Worm (Caenorhabditis elegans) whole organism, L4 larva: ENCODE measurements around the gene F37A4.5.

ENCODE experiments used
- T20F7.1 ChIP-seq: fragments of 200-800 bp; sonication (Bioruptor generic); optimal IDR thresholded peaks from 2 replicates; lab custom pipeline; 2018; ENCODE audit warnings: mild to moderate bottlenecking, missing genetic modification characterization, missing compliant biosample characterization
- Y105C5A.15 ChIP-seq: fragments of 200-800 bp; sonication (Bioruptor generic); IDR thresholded peaks from 2 replicates; pipeline ENCODE4 v1.3.6; 2022; ENCODE audit warnings: missing genetic modification characterization, missing compliant biosample characterization
- ZK546.5 ChIP-seq, 2 experiments: sonication (generic microtip); optimal IDR thresholded peaks; 2 replicates each; lab custom pipeline; 2017; ENCODE audit warnings: missing biosample characterization in 2 of 2, missing genetic modification characterization in 2 of 2
- aha-1 ChIP-seq: fragments of 150-350 bp; peaks from one replicate; lab custom pipeline; 2014; ENCODE audit warnings: missing biosample characterization, missing genetic modification characterization
- arid-1 ChIP-seq: fragments of 200-800 bp; sonication (Bioruptor generic); conservative IDR thresholded peaks from 2 replicates; pipeline ENCODE4 v1.3.6; 2022; ENCODE audit warnings: missing genetic modification reagents, missing genetic modification characterization, missing compliant biosample characterization
- ceh-28 ChIP-seq: fragments of 150-350 bp; optimal IDR thresholded peaks from 2 replicates; lab custom pipeline; 2014; ENCODE audit warnings: missing biosample characterization, missing genetic modification reagents, missing genetic modification characterization
- ceh-82 ChIP-seq: sonication (generic microtip); optimal IDR thresholded peaks from 2 replicates; lab custom pipeline; 2017; ENCODE audit warnings: missing biosample characterization, missing genetic modification characterization
- ces-1 ChIP-seq: fragments of 150-350 bp; sonication (generic microtip); optimal IDR thresholded peaks from 4 replicates; lab custom pipeline; 2014; ENCODE audit warnings: missing biosample characterization, missing genetic modification reagents, missing genetic modification characterization
- cey-2 ChIP-seq: sonication (generic microtip); optimal IDR thresholded peaks from 3 replicates; lab custom pipeline; 2017; ENCODE audit warnings: missing genetic modification characterization, mild to moderate bottlenecking, missing compliant biosample characterization, antibody characterized with exemption, borderline replicate concordance; ENCODE audit not compliant: insufficient read depth
- daf-12 ChIP-seq: fragments of 150-350 bp; optimal IDR thresholded peaks from 2 replicates; lab custom pipeline; 2014; ENCODE audit warnings: missing biosample characterization, missing genetic modification reagents, missing genetic modification characterization
- daf-16 ChIP-seq, 3 experiments: sonication (generic microtip); optimal IDR thresholded peaks; 2 replicates each; lab custom pipeline; 2016 to 2017; ENCODE audit warnings: missing genetic modification characterization in 3 of 3, missing genetic modification reagents in 3 of 3, mild to moderate bottlenecking in 2 of 3, missing compliant biosample characterization in 2 of 3, missing biosample characterization in 1 of 3, moderate library complexity in 1 of 3
- daf-8 ChIP-seq: fragments of 200-800 bp; sonication (Bioruptor generic); IDR thresholded peaks from 2 replicates; pipeline ENCODE4 v1.3.6; 2022; ENCODE audit warnings: missing genetic modification characterization, missing compliant biosample characterization
- dmd-8 ChIP-seq: fragments of 200-800 bp; sonication (Bioruptor generic); IDR thresholded peaks from 2 replicates; pipeline ENCODE4 v1.3.6; 2022; ENCODE audit warnings: missing genetic modification characterization, missing compliant biosample characterization
- dpl-1 ChIP-seq: fragments of 150-350 bp; optimal IDR thresholded peaks from 2 replicates; lab custom pipeline; 2014; ENCODE audit warnings: missing biosample characterization, missing genetic modification reagents, missing genetic modification characterization
- duxl-1 ChIP-seq: sonication (generic microtip); optimal IDR thresholded peaks from 2 replicates; lab custom pipeline; 2016; ENCODE audit warnings: mild to moderate bottlenecking, missing genetic modification characterization, moderate library complexity, missing compliant biosample characterization; ENCODE audit not compliant: poor library complexity
- egl-43 ChIP-seq: fragments of 200-800 bp; sonication (Bioruptor generic); IDR thresholded peaks from 2 replicates; pipeline ENCODE4 v1.3.6; 2022; ENCODE audit warnings: missing genetic modification reagents, missing genetic modification characterization, missing compliant biosample characterization
- fkh-10 ChIP-seq: fragments of 150-350 bp; optimal IDR thresholded peaks from 2 replicates; lab custom pipeline; 2014; ENCODE audit warnings: missing biosample characterization, missing genetic modification reagents, missing genetic modification characterization
- gei-8 ChIP-seq: fragments of 200-800 bp; sonication (Bioruptor generic); optimal IDR thresholded peaks from 2 replicates; lab custom pipeline; 2018; ENCODE audit warnings: mild to moderate bottlenecking, missing genetic modification characterization, missing compliant biosample characterization
- lim-7 ChIP-seq: fragments of 200-800 bp; sonication (Bioruptor generic); IDR thresholded peaks from 2 replicates; pipeline ENCODE4 v1.3.6; 2022; ENCODE audit warnings: missing genetic modification characterization, missing compliant biosample characterization
- lin-1 ChIP-seq: fragments of 200-800 bp; sonication (Bioruptor generic); IDR thresholded peaks from 2 replicates; pipeline ENCODE4 v1.3.6; 2022; ENCODE audit warnings: missing genetic modification reagents, missing genetic modification characterization, missing compliant biosample characterization
- lin-29 ChIP-seq: fragments of 200-800 bp; sonication (Bioruptor generic); IDR thresholded peaks from 2 replicates; pipeline ENCODE4 v1.3.6; 2022; ENCODE audit warnings: missing genetic modification reagents, missing genetic modification characterization, missing compliant biosample characterization
- lin-38 ChIP-seq: fragments of 200-800 bp; sonication (Bioruptor generic); IDR thresholded peaks from 2 replicates; pipeline ENCODE4 v1.3.6; 2022; ENCODE audit warnings: missing genetic modification reagents, missing genetic modification characterization, missing compliant biosample characterization
- lin-39 ChIP-seq: fragments of 150-350 bp; optimal IDR thresholded peaks from 2 replicates; lab custom pipeline; 2014; ENCODE audit warnings: missing biosample characterization, missing genetic modification reagents, missing genetic modification characterization
- lir-3 ChIP-seq: sonication (generic microtip); optimal IDR thresholded peaks from 2 replicates; lab custom pipeline; 2016; ENCODE audit warnings: mild to moderate bottlenecking, missing genetic modification characterization, missing compliant biosample characterization
- madf-9 ChIP-seq: fragments of 200-800 bp; sonication (Bioruptor generic); conservative IDR thresholded peaks from 2 replicates; pipeline ENCODE4 v1.3.6; 2022; ENCODE audit warnings: missing genetic modification reagents, missing genetic modification characterization, missing compliant biosample characterization
- mdt-29 ChIP-seq: fragments of 200-800 bp; sonication (Bioruptor generic); IDR thresholded peaks from 2 replicates; pipeline ENCODE4 v1.3.6; 2022; ENCODE audit warnings: missing genetic modification reagents, missing genetic modification characterization, missing compliant biosample characterization
- mxl-2 ChIP-seq: fragments of 200-800 bp; sonication (Bioruptor generic); conservative IDR thresholded peaks from 2 replicates; pipeline ENCODE4 v1.3.6; 2022; ENCODE audit warnings: missing genetic modification reagents, missing genetic modification characterization, missing compliant biosample characterization
- nhr-10 ChIP-seq: fragments of 150-350 bp; optimal IDR thresholded peaks from 2 replicates; lab custom pipeline; 2014; ENCODE audit warnings: missing biosample characterization, missing genetic modification characterization
- nhr-11 ChIP-seq: fragments of 150-350 bp; optimal IDR thresholded peaks from 2 replicates; lab custom pipeline; 2014; ENCODE audit warnings: missing biosample characterization, missing genetic modification characterization
- nhr-111 ChIP-seq: fragments of 200-800 bp; sonication (Bioruptor generic); optimal IDR thresholded peaks from 2 replicates; lab custom pipeline; 2018; ENCODE audit warnings: mild to moderate bottlenecking, missing genetic modification characterization, missing compliant biosample characterization
- nhr-25 ChIP-seq: sonication (generic microtip); optimal IDR thresholded peaks from 2 replicates; lab custom pipeline; 2017; ENCODE audit warnings: missing genetic modification characterization, mild to moderate bottlenecking, missing compliant biosample characterization, antibody characterized with exemption, moderate library complexity, borderline replicate concordance; ENCODE audit not compliant: insufficient read depth
- nhr-28 ChIP-seq: fragments of 150-350 bp; optimal IDR thresholded peaks from 2 replicates; lab custom pipeline; 2014; ENCODE audit warnings: missing biosample characterization, missing genetic modification characterization
- nhr-76 ChIP-seq: fragments of 150-350 bp; optimal IDR thresholded peaks from 2 replicates; lab custom pipeline; 2014; ENCODE audit warnings: missing biosample characterization, missing genetic modification characterization
- pha-4 ChIP-seq, 2 experiments: fragments of 150-350 bp in 1 of 2; fragments of 200-800 bp in 1 of 2; sonication (Bioruptor generic) in 1 of 2; IDR thresholded peaks in 1 of 2; optimal IDR thresholded peaks in 1 of 2; 2 replicates each; pipeline versions ENCODE4 v1.3.6 to Lab custom; 2014 to 2022; ENCODE audit warnings: missing genetic modification characterization in 2 of 2, missing genetic modification reagents in 2 of 2, missing biosample characterization in 1 of 2, missing compliant biosample characterization in 1 of 2
- php-3 ChIP-seq: fragments of 200-800 bp; sonication (Bioruptor generic); IDR thresholded peaks from 2 replicates; pipeline ENCODE4 v1.3.6; 2022; ENCODE audit warnings: missing genetic modification reagents, missing genetic modification characterization, missing compliant biosample characterization
- pqm-1 ChIP-seq: sonication (generic microtip); optimal IDR thresholded peaks from 2 replicates; lab custom pipeline; 2017; ENCODE audit warnings: missing biosample characterization, missing genetic modification characterization
- rbr-2 ChIP-seq: sonication (generic microtip); optimal IDR thresholded peaks from 2 replicates; lab custom pipeline; 2016; ENCODE audit warnings: missing genotype, missing genetic modification characterization, missing compliant biosample characterization
- set-16 ChIP-seq: fragments of 200-800 bp; sonication (Bioruptor generic); IDR thresholded peaks from 2 replicates; pipeline ENCODE4 v1.3.6; 2022; ENCODE audit warnings: missing genetic modification reagents, missing genetic modification characterization, missing compliant biosample characterization
- skn-1 ChIP-seq: fragments of 150-350 bp; optimal IDR thresholded peaks from 2 replicates; lab custom pipeline; 2014; ENCODE audit warnings: missing biosample characterization, missing genetic modification characterization
- unc-39 ChIP-seq: sonication (generic microtip); optimal IDR thresholded peaks from 2 replicates; lab custom pipeline; 2017; ENCODE audit warnings: missing biosample characterization, missing genetic modification characterization
- unc-62 ChIP-seq, 3 experiments: fragments of 150-350 bp in 1 of 3; sonication (generic microtip); optimal IDR thresholded peaks in 2 of 3; peaks in 1 of 3; 1 replicate in 1 of 3; 2 replicates in 2 of 3; lab custom pipeline; 2014 to 2017; ENCODE audit warnings: missing biosample characterization in 3 of 3, missing genetic modification characterization in 3 of 3, missing genetic modification reagents in 3 of 3, missing genotype in 1 of 3
- zag-1 ChIP-seq: fragments of 150-350 bp; optimal IDR thresholded peaks from 2 replicates; lab custom pipeline; 2014; ENCODE audit warnings: missing biosample characterization, missing genetic modification characterization
- zfp-2 ChIP-seq: sonication (generic microtip); optimal IDR thresholded peaks from 2 replicates; lab custom pipeline; 2016; ENCODE audit warnings: mild to moderate bottlenecking, missing genetic modification characterization, missing compliant biosample characterization
- zfp-3 ChIP-seq: fragments of 200-800 bp; sonication (Bioruptor generic); conservative IDR thresholded peaks from 2 replicates; pipeline ENCODE4 v1.3.6; 2022; ENCODE audit warnings: missing genetic modification reagents, missing genetic modification characterization, missing compliant biosample characterization

The F37A4.5 gene

DNA sequence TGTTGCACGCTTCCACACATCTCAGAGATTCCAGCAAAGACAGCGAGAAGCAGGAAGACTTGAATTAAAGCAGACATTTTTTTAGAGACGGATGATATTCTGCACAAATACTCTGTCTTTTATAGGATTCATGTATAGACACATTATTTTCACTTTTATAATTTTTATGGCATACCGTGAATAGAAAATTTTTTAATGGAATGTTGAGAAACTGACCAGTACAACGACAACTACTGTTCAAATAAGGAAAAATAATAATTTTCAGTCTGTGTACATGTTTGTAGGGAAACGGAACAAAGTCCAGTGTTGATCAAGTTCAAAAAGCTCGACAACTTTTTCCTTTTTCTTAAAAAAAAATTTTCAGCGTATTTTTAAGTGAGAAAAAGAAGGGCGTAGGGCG is 24.9 kb downstream of the F37A4.5 start, which contains the start of gene Y102E9.6:
Gene Y102E9.6 (minus strand): TSS at position 101 of the 400 bp plus-strand sequence.
- TF ChIP-seq egl-43 (no peak), lir-3 (tag; lab: Kevin White, UChicago) (no peak), ces-1 (no peak), Y105C5A.15 (GFP tag; lab: Robert Waterston, UW) (no peak), pqm-1 (tag; lab: Kevin White, UChicago) (no peak), dpl-1 (GFP tag; lab: Kevin White, UChicago) (no peak), nhr-76 (no peak), zfp-3 (no peak), unc-39 (tag; lab: Kevin White, UChicago) (no peak), set-16 (GFP tag; lab: Robert Waterston, UW) (no peak), fkh-10 (GFP tag; lab: Kevin White, UChicago) (no peak), madf-9 (GFP tag; lab: Robert Waterston, UW) (no peak), nhr-10 (tag; lab: Kevin White, UChicago) (no peak), mxl-2 (GFP tag; lab: Robert Waterston, UW) (no peak), mdt-29 (GFP tag; lab: Robert Waterston, UW) (no peak), zag-1 (tag; lab: Kevin White, UChicago) (no peak), lim-7 (GFP tag; lab: Robert Waterston, UW) (no peak), cey-2 (no peak), T20F7.1 (GFP tag; lab: Kevin White, UChicago) (no peak), ZK546.5 (tag; optimal IDR thresholded peaks at IDR 0.05; lab: Kevin White, UChicago) (no peak)

- TF ChIP-seq zfp-2 (tag; lab: Kevin White, UChicago) (no peak), duxl-1 (tag; lab: Kevin White, UChicago) (no peak), pha-4 (GFP tag; IDR thresholded peaks at IDR 0.05; lab: Robert Waterston, UW) (no peak), pha-4 (tag; optimal IDR thresholded peaks at IDR 0.05; lab: Kevin White, UChicago) (no peak), Y105C5A.15 (GFP tag; lab: Robert Waterston, UW) (no peak), ceh-82 (tag; lab: Kevin White, UChicago) (no peak), nhr-25 (tag; lab: Kevin White, UChicago) (no peak), set-16 (GFP tag; lab: Robert Waterston, UW) (no peak), lir-3 (tag; lab: Kevin White, UChicago) (no peak), daf-8 (GFP tag; lab: Robert Waterston, UW) (no peak), lin-1 (GFP tag; lab: Robert Waterston, UW) (no peak), lin-38 (GFP tag; lab: Robert Waterston, UW) (no peak), arid-1 (GFP tag; lab: Robert Waterston, UW) (no peak), lin-29 (no peak), rbr-2 (tag; lab: Kevin White, UChicago) (no peak), lin-39 (no peak), gei-8 (GFP tag; lab: Kevin White, UChicago) (no peak), nhr-111 (GFP tag; lab: Kevin White, UChicago) (no peak)
These were observed 25.3 kb downstream of the F37A4.5 start, which contains the start of gene K07E12.2 for ce11 chrIII:6736971-6737370. K07E12.2 (plus strand) TSS chrIII:6737271.

DNA sequence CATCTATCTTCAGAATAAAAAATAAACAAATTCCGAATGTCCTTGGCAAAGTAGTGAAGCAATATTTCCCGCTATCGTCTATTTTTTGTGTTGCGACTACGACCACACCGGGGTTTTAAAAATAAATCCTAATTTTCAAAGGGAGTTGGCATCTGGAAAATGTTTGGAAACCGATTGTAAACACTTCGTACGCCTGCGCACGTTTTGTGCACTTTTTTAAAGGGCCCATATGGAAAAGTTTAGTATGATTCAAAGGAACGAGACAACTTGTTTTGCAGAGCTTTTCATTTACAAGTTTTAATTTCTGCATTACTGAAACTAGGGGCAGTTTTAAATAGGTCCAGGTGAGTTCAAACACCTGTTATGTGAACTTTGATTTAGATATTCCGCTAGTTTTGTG is 28.4 kb downstream of the F37A4.5 start:
- TF ChIP-seq nhr-111 (GFP tag; lab: Kevin White, UChicago) = no peak

ce11 chrIII:6742597-6742996 is 30.9 kb downstream of the F37A4.5 start:
- TF ChIP-seq dmd-8 (GFP tag; lab: Robert Waterston, UW) (no peak), unc-62 (GFP tag; optimal IDR thresholded peaks at IDR 0.05 in 1 of 2; lab: Kevin White, UChicago) (peak in 1 of 2 experiments; percentile 98), unc-62 (tag; optimal IDR thresholded peaks at IDR 0.05; lab: Kevin White, UChicago) (no peak), daf-16 (GFP tag; optimal IDR thresholded peaks at IDR 0.05; lab: Kevin White, UChicago) (peak in 1 of 2 experiments; percentile 90), daf-16 (tag; optimal IDR thresholded peaks at IDR 0.05; lab: Kevin White, UChicago) (no peak), aha-1 (tag; lab: Kevin White, UChicago) (no peak), rbr-2 (tag; lab: Kevin White, UChicago) (no peak), nhr-28 (tag; lab: Kevin White, UChicago) (no peak), skn-1 (tag; lab: Kevin White, UChicago) (no peak), nhr-25 (tag; lab: Kevin White, UChicago) (no peak), daf-12 (no peak), pha-4 (GFP tag; IDR thresholded peaks at IDR 0.05; lab: Robert Waterston, UW) (no peak), pha-4 (tag; optimal IDR thresholded peaks at IDR 0.05; lab: Kevin White, UChicago) (no peak), ceh-28 (tag; lab: Kevin White, UChicago) (no peak), ZK546.5 (tag; optimal IDR thresholded peaks at IDR 0.05; lab: Kevin White, UChicago) (no peak), php-3 (GFP tag; lab: Robert Waterston, UW) (no peak), nhr-11 (tag; lab: Kevin White, UChicago) (no peak)
